Worm (Caenorhabditis elegans) whole organism, midembryonic: ENCODE measurements around the gene srj-45.

Experiments used
- flt-1 ChIP-seq: fragments of 200-800 bp; sonication (Bioruptor generic); IDR thresholded peaks from 2 replicates; pipeline ENCODE4 v1.3.6; 2022; ENCODE audit warnings: missing genetic modification characterization, missing compliant biosample characterization
- med-1 ChIP-seq: sonication (generic microtip); optimal IDR thresholded peaks from 2 replicates; lab custom pipeline; 2017; ENCODE audit warnings: missing genetic modification characterization, mild to moderate bottlenecking, missing compliant biosample characterization, antibody characterized with exemption, missing genetic modification reagents; ENCODE audit not compliant: insufficient read depth

ce11 chrV:2795998-2796397 lies 40.4 kb downstream of the srj-45 start, which contains the start of gene F54E2.2:
- TF ChIP-seq med-1 (no peak), flt-1 (GFP tag; lab: Robert Waterston, UW) (no peak)
